Worm (Caenorhabditis elegans): ENCODE results near the gene ZK287.7.

ZK287.7 gene

ce11 chrV:9679166-9679565 lies 13.7 kb upstream of the ZK287.7 start, which contains the start of gene ZK287.9 (continued):
- no peak for TF ChIP-seq daf-19 (GFP tag; conservative IDR thresholded peaks at IDR 0.05)
- TF ChIP-seq php-3 (GFP tag; IDR thresholded peaks at IDR 0.05): peak; percentile 83
- TF ChIP-seq nhr-11 (tag; optimal IDR thresholded peaks at IDR 0.05): no peak
- TF ChIP-seq F26F4.8 (GFP tag; conservative IDR thresholded peaks at IDR 0.05): no peak
- TF ChIP-seq ceh-20 (GFP tag; IDR thresholded peaks at IDR 0.05): 0 out of 2 replicates have a peak, but pooled peaks have one; percentile 49
- no peak for TF ChIP-seq T26A8.4 (GFP tag; IDR thresholded peaks at IDR 0.05)
- TF ChIP-seq madf-9 (GFP tag; conservative IDR thresholded peaks at IDR 0.05): no peak

ce11 chrV:9680260-9680659 lies 12.6 kb upstream of the ZK287.7 start:
- TF ChIP-seq ztf-11 (tag; optimal IDR thresholded peaks at IDR 0.05): no peak
- TF ChIP-seq saeg-2 (GFP tag; IDR thresholded peaks at IDR 0.05): no peak
- no peak for TF ChIP-seq dmd-9 (GFP tag; IDR thresholded peaks at IDR 0.05)
- no peak for TF ChIP-seq jun-1 (tag; optimal IDR thresholded peaks at IDR 0.05)
- TF ChIP-seq unc-62 (GFP tag; optimal IDR thresholded peaks at IDR 0.05 in 1 of 2): peak in 1 of 2 experiments; percentile 91
- no peak for TF ChIP-seq unc-62 (tag; optimal IDR thresholded peaks at IDR 0.05)
- no peak for TF ChIP-seq tag-97 (GFP tag; IDR thresholded peaks at IDR 0.05)

- TF ChIP-seq aha-1 (tag): peak; percentile 56
- no peak for TF ChIP-seq ZK546.5 (tag; optimal IDR thresholded peaks at IDR 0.05)
These were observed 7.3 kb upstream of the ZK287.7 start, which contains the start of gene ZK287.4 for ce11 chrV:9685559-9685958. ZK287.4 (minus strand) TSS chrV:9685659.

- peak; percentile 27 for TF ChIP-seq F49E8.2 (tag; optimal IDR thresholded peaks at IDR 0.05; ENCODE audit: borderline replicate concordance)
- no peak for TF ChIP-seq saeg-2 (GFP tag; IDR thresholded peaks at IDR 0.05)
- 0 out of 2 replicates have a peak, but pooled peaks have one; percentile 15 for TF ChIP-seq Y75B8A.6 (GFP tag; IDR thresholded peaks at IDR 0.05)
These were observed 3.5 kb upstream of the ZK287.7 start for ce11 chrV:9689364-9689763.

ce11 chrV:9690099-9690572 lies 2.7 kb upstream of the ZK287.7 start, which contains the start of gene rbx-1:
rbx-1 (minus strand) TSS chrV:9690522.
- TF ChIP-seq F10B5.3 (tag; optimal IDR thresholded peaks at IDR 0.05): no peak
- TF ChIP-seq nhr-25 (tag; optimal IDR thresholded peaks at IDR 0.05; ENCODE audit: borderline replicate concordance, insufficient read depth): no peak
- TF ChIP-seq ceh-62 (tag; optimal IDR thresholded peaks at IDR 0.05): no peak
- no peak for TF ChIP-seq hlh-30 (tag; optimal IDR thresholded peaks at IDR 0.05; ENCODE audit: insufficient read depth)
- 0 out of 2 replicates have a peak, but pooled peaks have one; percentile 39 for TF ChIP-seq egl-43 (GFP tag; IDR thresholded peaks at IDR 0.05)

- TF ChIP-seq hif-1 (tag; optimal IDR thresholded peaks at IDR 0.05): no peak
- no peak for TF ChIP-seq dmd-9 (GFP tag; IDR thresholded peaks at IDR 0.05)
- no peak for TF ChIP-seq ceh-62 (tag; optimal IDR thresholded peaks at IDR 0.05)
- no peak for TF ChIP-seq mep-1 (tag; optimal IDR thresholded peaks at IDR 0.05)
- TF ChIP-seq daf-12 (tag; optimal IDR thresholded peaks at IDR 0.05): no peak
- TF ChIP-seq fos-1 (tag; optimal IDR thresholded peaks at IDR 0.05): no peak
- TF ChIP-seq ceh-20 (GFP tag; IDR thresholded peaks at IDR 0.05): no peak
- no peak for TF ChIP-seq nhr-77 (tag; optimal IDR thresholded peaks at IDR 0.05)
- TF ChIP-seq spr-1 (tag; optimal IDR thresholded peaks at IDR 0.05): no peak
- peak in 1 of 2 experiments; percentile 93 for TF ChIP-seq lsy-2 (tag; optimal IDR thresholded peaks at IDR 0.05)
- no peak for TF ChIP-seq nhr-41 (GFP tag; IDR thresholded peaks at IDR 0.05)
- no peak for TF ChIP-seq fkh-10 (GFP tag; optimal IDR thresholded peaks at IDR 0.05)
- TF ChIP-seq F49E8.2 (tag; optimal IDR thresholded peaks at IDR 0.05; ENCODE audit: borderline replicate concordance): no peak
- peak; percentile 56 for TF ChIP-seq nhr-6 (tag; optimal IDR thresholded peaks at IDR 0.05)
- TF ChIP-seq nhr-102 (tag; optimal IDR thresholded peaks at IDR 0.05): no peak
- TF ChIP-seq madf-5 (GFP tag; IDR thresholded peaks at IDR 0.05): no peak
- peak in 1 of 2 experiments; percentile 20 for TF ChIP-seq mdl-1 (tag; optimal IDR thresholded peaks at IDR 0.05)
- TF ChIP-seq zag-1 (tag; optimal IDR thresholded peaks at IDR 0.05): no peak
- TF ChIP-seq nhr-10 (tag; optimal IDR thresholded peaks at IDR 0.05): no peak
- 0 out of 2 replicates have a peak, but pooled peaks have one; percentile 36 for TF ChIP-seq hmg-1.1 (GFP tag; IDR thresholded peaks at IDR 0.05)
- TF ChIP-seq lim-7 (GFP tag; IDR thresholded peaks at IDR 0.05): no peak
- TF ChIP-seq zfp-2 (tag; optimal IDR thresholded peaks at IDR 0.05): no peak
- no peak for TF ChIP-seq nhr-42 (GFP tag; IDR thresholded peaks at IDR 0.05)
- no peak for TF ChIP-seq F10B5.3 (tag; optimal IDR thresholded peaks at IDR 0.05)
These were observed 2.1 kb upstream of the ZK287.7 start for ce11 chrV:9690728-9691127.
